In the genomic region with DNA sequence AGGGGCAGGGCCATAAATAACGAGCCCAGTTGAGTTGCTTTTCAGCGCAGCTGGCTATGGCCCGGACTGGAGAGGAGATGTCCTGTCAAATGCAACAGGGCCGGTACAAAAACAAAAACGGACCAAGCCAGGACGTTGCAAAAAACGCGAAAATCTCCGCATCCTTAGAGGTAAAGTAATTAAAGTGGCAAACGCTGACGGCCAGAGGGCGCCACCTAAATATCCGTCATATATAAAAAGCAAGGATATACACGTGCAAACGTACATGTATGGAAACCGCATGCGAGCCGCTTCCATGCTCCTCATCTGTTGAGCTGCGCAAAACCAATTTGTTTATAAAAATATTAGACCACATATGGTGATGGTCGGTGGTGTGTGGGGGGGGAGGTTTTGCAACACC, we compare ENCODE assay signal across 2 fruit fly cellular contexts.
TF ChIP-seq lines count a peak whose summit lies in the region.

No protein-coding gene starts in this region.

- TF ChIP-seq CTCF in S2 (optimal IDR thresholded peaks at IDR 0.05; lab: Kevin White, UChicago) = peak; percentile 70 to 82
- TF ChIP-seq CTCF in whole organism, embryonic (GFP tag; optimal IDR thresholded peaks at IDR 0.05; lab: Kevin White, UChicago) = peak; percentile 78

TF ChIP-seq in whole organism, embryonic, 481 proteins besides CTCF, POLR2A, EP300 and RAD21:
- TF ChIP-seq Atf3 (GFP tag; optimal IDR thresholded peaks at IDR 0.05; lab: Kevin White, UChicago) (no peak), zen (tag; optimal IDR thresholded peaks at IDR 0.05; lab: Kevin White, UChicago) (peak; percentile 25)
